Worm (Caenorhabditis elegans) whole organism, L2 larva: ENCODE data around the gene eif-3.G.

Experiments used
- F13H6.1 ChIP-seq: sonication (generic microtip); optimal IDR thresholded peaks from 2 replicates; lab custom pipeline; 2016; ENCODE audit warnings: missing genetic modification characterization, missing compliant biosample characterization
- Y55F3AM.14 ChIP-seq: fragments of 200-800 bp; sonication (Bioruptor generic); optimal IDR thresholded peaks from 2 replicates; lab custom pipeline; 2018; ENCODE audit warnings: mild to moderate bottlenecking, missing genetic modification characterization, missing compliant biosample characterization
- ZK546.5 ChIP-seq: sonication (generic microtip); optimal IDR thresholded peaks from 2 replicates; lab custom pipeline; 2017; ENCODE audit warnings: missing biosample characterization, missing genetic modification characterization
- ama-1 ChIP-seq: fragments of 150-350 bp; optimal IDR thresholded peaks from 2 replicates; lab custom pipeline; 2018; ENCODE audit warnings: inconsistent platforms
- blmp-1 ChIP-seq: sonication (generic microtip); optimal IDR thresholded peaks from 2 replicates; lab custom pipeline; 2017; ENCODE audit warnings: missing genetic modification characterization, mild to moderate bottlenecking, missing compliant biosample characterization, antibody characterized with exemption, moderate library complexity; ENCODE audit not compliant: insufficient read depth
- ceh-16 ChIP-seq: fragments of 150-350 bp; optimal IDR thresholded peaks from 2 replicates; lab custom pipeline; 2014; ENCODE audit warnings: missing biosample characterization, missing genetic modification characterization
- crh-2 ChIP-seq: sonication (generic microtip); optimal IDR thresholded peaks from 2 replicates; lab custom pipeline; 2017; ENCODE audit warnings: missing biosample characterization, missing genetic modification characterization
- dmd-4 ChIP-seq: sonication (generic microtip); optimal IDR thresholded peaks from 2 replicates; lab custom pipeline; 2017; ENCODE audit warnings: missing biosample characterization, missing genetic modification characterization
- elt-1 ChIP-seq: fragments of 150-350 bp; optimal IDR thresholded peaks from 2 replicates; lab custom pipeline; 2014; ENCODE audit warnings: missing biosample characterization, missing genetic modification characterization
- fos-1 ChIP-seq: fragments of 150-350 bp; optimal IDR thresholded peaks from 2 replicates; lab custom pipeline; 2014; ENCODE audit warnings: missing biosample characterization, missing genetic modification characterization
- gmeb-1 ChIP-seq: fragments of 150-350 bp; optimal IDR thresholded peaks from 2 replicates; lab custom pipeline; 2014; ENCODE audit warnings: missing biosample characterization, missing genetic modification characterization
- lin-39 ChIP-seq: fragments of 150-350 bp; optimal IDR thresholded peaks from 2 replicates; lab custom pipeline; 2014; ENCODE audit warnings: missing biosample characterization, missing genetic modification reagents, missing genetic modification characterization
- mab-5 ChIP-seq: fragments of 150-350 bp; optimal IDR thresholded peaks from 2 replicates; lab custom pipeline; 2014; ENCODE audit warnings: missing biosample characterization, missing genetic modification characterization
- mbf-1 ChIP-seq: sonication (generic microtip); optimal IDR thresholded peaks from 2 replicates; lab custom pipeline; 2017; ENCODE audit warnings: missing biosample characterization, missing genetic modification characterization
- nhr-11 ChIP-seq: fragments of 150-350 bp; optimal IDR thresholded peaks from 2 replicates; lab custom pipeline; 2014; ENCODE audit warnings: missing biosample characterization, missing genetic modification characterization
- nhr-129 ChIP-seq: fragments of 150-350 bp; optimal IDR thresholded peaks from 2 replicates; lab custom pipeline; 2014; ENCODE audit warnings: missing biosample characterization, missing genetic modification characterization
- nhr-23 ChIP-seq: fragments of 150-350 bp; optimal IDR thresholded peaks from 2 replicates; lab custom pipeline; 2014; ENCODE audit warnings: missing biosample characterization, missing genetic modification reagents, missing genetic modification characterization
- nhr-25 ChIP-seq: fragments of 150-350 bp; sonication (generic microtip); optimal IDR thresholded peaks from 3 replicates; lab custom pipeline; 2014; ENCODE audit warnings: missing biosample characterization, missing genetic modification characterization
- nhr-77 ChIP-seq: fragments of 150-350 bp; optimal IDR thresholded peaks from 2 replicates; lab custom pipeline; 2014; ENCODE audit warnings: missing biosample characterization, missing genetic modification characterization
- peb-1 ChIP-seq: fragments of 150-350 bp; optimal IDR thresholded peaks from 2 replicates; lab custom pipeline; 2014; ENCODE audit warnings: missing biosample characterization, missing genetic modification characterization
- sem-4 ChIP-seq: fragments of 150-350 bp; optimal IDR thresholded peaks from 2 replicates; lab custom pipeline; 2014; ENCODE audit warnings: missing biosample characterization, missing genetic modification reagents, missing genetic modification characterization
- skn-1 ChIP-seq: sonication (generic microtip); optimal IDR thresholded peaks from 2 replicates; lab custom pipeline; 2017; ENCODE audit warnings: missing biosample characterization, missing genetic modification characterization
- sma-3 ChIP-seq: sonication (generic microtip); optimal IDR thresholded peaks from 2 replicates; lab custom pipeline; 2016; ENCODE audit warnings: missing genetic modification reagents, missing genetic modification characterization, missing compliant biosample characterization
- sma-9 ChIP-seq, 2 experiments: fragments of 150-350 bp in 1 of 2; sonication (generic microtip) in 1 of 2; optimal IDR thresholded peaks; 2 replicates each; lab custom pipeline; 2014 to 2016; ENCODE audit warnings: missing genetic modification characterization in 2 of 2, mild to moderate bottlenecking in 1 of 2, missing biosample characterization in 1 of 2, missing compliant biosample characterization in 1 of 2, missing genetic modification reagents in 1 of 2, moderate library complexity in 1 of 2
- snpc-4 ChIP-seq: fragments of 150-350 bp; optimal IDR thresholded peaks from 2 replicates; lab custom pipeline; 2014; ENCODE audit warnings: missing biosample characterization, missing genetic modification characterization
- unc-55 ChIP-seq: fragments of 150-350 bp; sonication (generic microtip); optimal IDR thresholded peaks from 3 replicates; lab custom pipeline; 2014; ENCODE audit warnings: missing biosample characterization, missing genetic modification reagents, missing genetic modification characterization
- unc-62 ChIP-seq: fragments of 150-350 bp; optimal IDR thresholded peaks from 2 replicates; lab custom pipeline; 2014; ENCODE audit warnings: missing biosample characterization, missing genetic modification reagents, missing genetic modification characterization
- zag-1 ChIP-seq: fragments of 150-350 bp; optimal IDR thresholded peaks from 2 replicates; lab custom pipeline; 2014; ENCODE audit warnings: missing biosample characterization, missing genetic modification characterization

The eif-3.G gene

ce11 chrII:8407491-8407890 is 35.1 kb upstream of the eif-3.G start, which contains the start of gene sra-13:
TSS of gene sra-13 (plus strand) at chrII:8407685.
- TF ChIP-seq unc-55 (GFP tag; lab: Kevin White, UChicago), result no peak
- no peak for TF ChIP-seq ZK546.5
- no peak for TF ChIP-seq crh-2 (tag; lab: Kevin White, UChicago)
- no peak for TF ChIP-seq mbf-1 (tag; lab: Kevin White, UChicago)

ce11 chrII:8409538-8409937 is 33.0 kb upstream of the eif-3.G start:
- TF ChIP-seq nhr-77 (tag; lab: Kevin White, UChicago) (no peak), sma-3 (GFP tag; lab: Kevin White, UChicago) (no peak), sem-4 (tag; lab: Kevin White, UChicago) (peak; percentile 28)

- TF ChIP-seq ZK546.5, result no peak
- no peak for TF ChIP-seq Y55F3AM.14 (GFP tag; lab: Kevin White, UChicago)
- no peak for TF ChIP-seq unc-62 (GFP tag; lab: Kevin White, UChicago)
- no peak for TF ChIP-seq unc-55 (GFP tag; lab: Kevin White, UChicago)
- TF ChIP-seq zag-1 (tag; lab: Kevin White, UChicago), result no peak
- no peak for TF ChIP-seq nhr-77 (tag; lab: Kevin White, UChicago)
- no peak for TF ChIP-seq crh-2 (tag; lab: Kevin White, UChicago)
- TF ChIP-seq mab-5 (tag; lab: Kevin White, UChicago), result no peak
- TF ChIP-seq gmeb-1, result no peak
- no peak for TF ChIP-seq blmp-1 (tag; lab: Kevin White, UChicago)
- TF ChIP-seq lin-39, result no peak
- TF ChIP-seq F13H6.1 (tag; lab: Kevin White, UChicago), result no peak
Measured at ce11 chrII:8411002-8411401, 31.6 kb upstream of the eif-3.G start.

ce11 chrII:8412061-8412721 is 30.4 kb upstream of the eif-3.G start, which contains the start of gene efl-3:
TSS of gene efl-3 (plus strand) at chrII:8412671.
- TF ChIP-seq fos-1 (tag; lab: Kevin White, UChicago) (peak; percentile 51), snpc-4 (tag; lab: Kevin White, UChicago) (no peak), ceh-16 (tag; lab: Kevin White, UChicago) (peak; percentile 7), sma-9 (GFP tag; optimal IDR thresholded peaks at IDR 0.05; lab: Kevin White, UChicago) (peak; percentile 30), sma-9 (tag; optimal IDR thresholded peaks at IDR 0.05; lab: Kevin White, UChicago) (no peak)

- TF ChIP-seq dmd-4 (no peak), fos-1 (tag; lab: Kevin White, UChicago) (peak; percentile 20)
Measured at ce11 chrII:8412935-8413334, 29.6 kb upstream of the eif-3.G start.

- no peak for TF ChIP-seq nhr-23 (tag; lab: Kevin White, UChicago)
- no peak for TF ChIP-seq nhr-11 (tag; lab: Kevin White, UChicago)
- no peak for TF ChIP-seq nhr-129 (tag; lab: Kevin White, UChicago)
- TF ChIP-seq skn-1 (tag; lab: Kevin White, UChicago), result no peak
- TF ChIP-seq sma-9 (GFP tag; optimal IDR thresholded peaks at IDR 0.05; lab: Kevin White, UChicago), result no peak
- TF ChIP-seq sma-9 (tag; optimal IDR thresholded peaks at IDR 0.05; lab: Kevin White, UChicago), result no peak
- no peak for TF ChIP-seq F13H6.1 (tag; lab: Kevin White, UChicago)
- no peak for TF ChIP-seq nhr-77 (tag; lab: Kevin White, UChicago)
- no peak for TF ChIP-seq peb-1 (tag; lab: Kevin White, UChicago)
- no peak for TF ChIP-seq mbf-1 (tag; lab: Kevin White, UChicago)
Measured at ce11 chrII:8415035-8415434, 27.5 kb upstream of the eif-3.G start.

ce11 chrII:8415462-8416037 is 27.0 kb upstream of the eif-3.G start:
- TF ChIP-seq skn-1 (tag; lab: Kevin White, UChicago), result no peak
- TF ChIP-seq blmp-1 (tag; lab: Kevin White, UChicago), result no peak
- TF ChIP-seq ceh-16 (tag; lab: Kevin White, UChicago), result peak; percentile 37
- no peak for TF ChIP-seq lin-39
- no peak for TF ChIP-seq nhr-25 (tag; lab: Kevin White, UChicago)
- no peak for TF ChIP-seq unc-55 (GFP tag; lab: Kevin White, UChicago)
- no peak for TF ChIP-seq ama-1
- no peak for TF ChIP-seq mbf-1 (tag; lab: Kevin White, UChicago)
- TF ChIP-seq nhr-11 (tag; lab: Kevin White, UChicago), result no peak
- peak; percentile 17 for TF ChIP-seq elt-1 (tag; lab: Kevin White, UChicago)
- no peak for TF ChIP-seq zag-1 (tag; lab: Kevin White, UChicago)
- TF ChIP-seq gmeb-1, result no peak
